Worm (Caenorhabditis elegans) whole organism, L1 larva: ENCODE results near the gene K07H8.8.
A peak's percentile ranks its signal among the peaks of the same experiment; 100 is the strongest.

Experiments used
- C04F5.9 ChIP-seq: sonication (generic microtip); optimal IDR thresholded peaks from 2 replicates; lab custom pipeline; 2016; ENCODE audit warnings: missing genetic modification characterization, missing compliant biosample characterization
- C16A3.4 ChIP-seq: fragments of 150-350 bp; optimal IDR thresholded peaks from 2 replicates; lab custom pipeline; 2014; ENCODE audit warnings: missing biosample characterization, missing genetic modification characterization
- C34B4.2 ChIP-seq: sonication (generic microtip); optimal IDR thresholded peaks from 2 replicates; lab custom pipeline; 2017; ENCODE audit warnings: mild to moderate bottlenecking, missing genetic modification characterization, missing compliant biosample characterization
- Y116A8C.19 ChIP-seq: sonication (generic microtip); optimal IDR thresholded peaks from 2 replicates; lab custom pipeline; 2016; ENCODE audit warnings: missing compliant biosample characterization, missing genetic modification characterization, borderline replicate concordance
- aha-1 ChIP-seq: fragments of 150-350 bp; optimal IDR thresholded peaks from 2 replicates; lab custom pipeline; 2014; ENCODE audit warnings: missing biosample characterization, missing genetic modification characterization
- ceh-8 ChIP-seq: fragments of 200-800 bp; sonication (Bioruptor generic); optimal IDR thresholded peaks from 2 replicates; lab custom pipeline; 2018; ENCODE audit warnings: mild to moderate bottlenecking, missing genetic modification characterization, moderate library complexity, missing compliant biosample characterization
- ceh-88 ChIP-seq: fragments of 200-800 bp; sonication (Bioruptor generic); IDR thresholded peaks from 2 replicates; pipeline ENCODE4 v1.3.6; 2022; ENCODE audit warnings: missing genetic modification characterization, missing compliant biosample characterization
- dpl-1 ChIP-seq, 3 experiments: fragments of 150-350 bp in 2 of 3; sonication (generic microtip) in 1 of 3; optimal IDR thresholded peaks; 2 replicates each; lab custom pipeline; 2014 to 2017; ENCODE audit warnings: missing biosample characterization in 3 of 3, missing genetic modification characterization in 3 of 3, missing genetic modification reagents in 3 of 3
- dsc-1 ChIP-seq: sonication (generic microtip); optimal IDR thresholded peaks from 2 replicates; lab custom pipeline; 2016; ENCODE audit warnings: mild to moderate bottlenecking, missing genetic modification characterization, missing compliant biosample characterization
- efl-3 ChIP-seq: fragments of 200-800 bp; sonication (Bioruptor generic); optimal IDR thresholded peaks from 2 replicates; lab custom pipeline; 2018; ENCODE audit warnings: mild to moderate bottlenecking, missing genetic modification characterization, missing compliant biosample characterization
- elt-2 ChIP-seq: sonication (generic microtip); optimal IDR thresholded peaks from 2 replicates; lab custom pipeline; 2016; ENCODE audit warnings: missing genetic modification characterization, mild to moderate bottlenecking, inconsistent platforms, missing compliant biosample characterization, missing genetic modification reagents
- elt-3 ChIP-seq, 6 experiments: fragments of 150-350 bp in 1 of 6; sonication (generic microtip); optimal IDR thresholded peaks; 2 replicates each; lab custom pipeline; 2017 to 2018; ENCODE audit warnings: missing biosample characterization in 6 of 6, missing genetic modification characterization in 6 of 6, inconsistent platforms in 1 of 6
- ets-5 ChIP-seq: fragments of 200-800 bp; sonication (Bioruptor generic); IDR thresholded peaks from 2 replicates; pipeline ENCODE4 v1.3.6; 2022; ENCODE audit warnings: missing genetic modification characterization, missing compliant biosample characterization
- fkh-10 ChIP-seq: sonication (generic microtip); optimal IDR thresholded peaks from 2 replicates; lab custom pipeline; 2017; ENCODE audit warnings: missing biosample characterization, missing genetic modification reagents, missing genetic modification characterization
- fkh-4 ChIP-seq: sonication (generic microtip); optimal IDR thresholded peaks from 2 replicates; lab custom pipeline; 2016; ENCODE audit warnings: missing compliant biosample characterization, missing genetic modification characterization, borderline replicate concordance
- fkh-8 ChIP-seq: sonication (generic microtip); optimal IDR thresholded peaks from 2 replicates; lab custom pipeline; 2016; ENCODE audit warnings: mild to moderate bottlenecking, missing genetic modification characterization, missing compliant biosample characterization
- grh-1 ChIP-seq: fragments of 200-800 bp; sonication (Bioruptor generic); IDR thresholded peaks from 2 replicates; pipeline ENCODE4 v1.3.6; 2022; ENCODE audit warnings: missing genetic modification reagents, missing genetic modification characterization, missing compliant biosample characterization
- hlh-17 ChIP-seq: fragments of 200-800 bp; sonication (Bioruptor generic); optimal IDR thresholded peaks from 2 replicates; lab custom pipeline; 2018; ENCODE audit warnings: missing genetic modification characterization, mild to moderate bottlenecking, missing compliant biosample characterization, moderate library complexity, borderline replicate concordance
- hlh-4 ChIP-seq: sonication (generic microtip); optimal IDR thresholded peaks from 2 replicates; lab custom pipeline; 2016; ENCODE audit warnings: mild to moderate bottlenecking, missing genetic modification characterization, missing compliant biosample characterization
- isw-1 ChIP-seq: fragments of 200-800 bp; sonication (Bioruptor generic); IDR thresholded peaks from 2 replicates; pipeline ENCODE4 v1.3.6; 2022; ENCODE audit warnings: missing genetic modification characterization, missing compliant biosample characterization
- jun-1 ChIP-seq: fragments of 150-350 bp; optimal IDR thresholded peaks from 2 replicates; lab custom pipeline; 2014; ENCODE audit warnings: missing biosample characterization, missing genetic modification reagents, missing genetic modification characterization
- lin-15B ChIP-seq: fragments of 150-350 bp; sonication (generic microtip); optimal IDR thresholded peaks from 3 replicates; lab custom pipeline; 2014; ENCODE audit warnings: missing biosample characterization, missing genetic modification characterization
- lin-35 ChIP-seq, 2 experiments: fragments of 150-350 bp; optimal IDR thresholded peaks; 2 replicates each; lab custom pipeline; 2014; ENCODE audit warnings: missing biosample characterization in 2 of 2, missing genetic modification characterization in 2 of 2, missing genetic modification reagents in 2 of 2
- lin-39 ChIP-seq: fragments of 150-350 bp; optimal IDR thresholded peaks from 2 replicates; lab custom pipeline; 2014; ENCODE audit warnings: missing biosample characterization, missing genetic modification reagents, missing genetic modification characterization
- lir-3 ChIP-seq: sonication (generic microtip); optimal IDR thresholded peaks from 2 replicates; lab custom pipeline; 2016; ENCODE audit warnings: mild to moderate bottlenecking, missing genetic modification characterization, moderate library complexity, missing compliant biosample characterization; ENCODE audit not compliant: poor library complexity
- mab-9 ChIP-seq: fragments of 200-800 bp; sonication (Bioruptor generic); IDR thresholded peaks from 2 replicates; pipeline ENCODE4 v1.3.6; 2022; ENCODE audit warnings: missing genetic modification reagents, missing genetic modification characterization, missing compliant biosample characterization
- mdl-1 ChIP-seq, 2 experiments: fragments of 150-350 bp; optimal IDR thresholded peaks; 2 replicates each; lab custom pipeline; 2014 to 2017; ENCODE audit warnings: missing biosample characterization in 2 of 2, missing genetic modification characterization in 2 of 2, inconsistent platforms in 1 of 2
- nhr-12 ChIP-seq: sonication (generic microtip); optimal IDR thresholded peaks from 2 replicates; lab custom pipeline; 2017; ENCODE audit warnings: missing biosample characterization, missing genetic modification characterization
- nhr-20 ChIP-seq: sonication (generic microtip); optimal IDR thresholded peaks from 2 replicates; lab custom pipeline; 2016; ENCODE audit warnings: mild to moderate bottlenecking, missing genetic modification characterization, missing compliant biosample characterization
- nhr-28 ChIP-seq: fragments of 150-350 bp; optimal IDR thresholded peaks from 2 replicates; lab custom pipeline; 2014; ENCODE audit warnings: missing biosample characterization, missing genetic modification characterization
- nhr-47 ChIP-seq: sonication (generic microtip); optimal IDR thresholded peaks from 2 replicates; lab custom pipeline; 2016; ENCODE audit warnings: mild to moderate bottlenecking, missing genetic modification characterization, moderate library complexity, missing compliant biosample characterization
- nhr-71 ChIP-seq: sonication (generic microtip); optimal IDR thresholded peaks from 2 replicates; lab custom pipeline; 2016; ENCODE audit warnings: mild to moderate bottlenecking, missing genetic modification characterization, moderate library complexity, missing compliant biosample characterization
- nhr-85 ChIP-seq: sonication (generic microtip); peaks from one replicate; lab custom pipeline; 2016; ENCODE audit warnings: missing genetic modification characterization, inconsistent platforms, missing compliant biosample characterization
- nhr-90 ChIP-seq: sonication (generic microtip); optimal IDR thresholded peaks from 2 replicates; lab custom pipeline; 2016; ENCODE audit warnings: mild to moderate bottlenecking, missing genetic modification characterization, missing compliant biosample characterization; ENCODE audit not compliant: poor library complexity
- pag-3 ChIP-seq: sonication (generic microtip); optimal IDR thresholded peaks from 2 replicates; lab custom pipeline; 2017; ENCODE audit warnings: missing genetic modification characterization, mild to moderate bottlenecking, missing compliant biosample characterization, antibody characterized with exemption, borderline replicate concordance; ENCODE audit not compliant: insufficient read depth
- pqm-1 ChIP-seq: sonication (generic microtip); optimal IDR thresholded peaks from 3 replicates; lab custom pipeline; 2017; ENCODE audit warnings: missing biosample characterization, missing genetic modification characterization
- rnt-1 ChIP-seq: sonication (generic microtip); optimal IDR thresholded peaks from 2 replicates; lab custom pipeline; 2016; ENCODE audit warnings: mild to moderate bottlenecking, missing genetic modification characterization, moderate library complexity, missing compliant biosample characterization
- snpc-4 ChIP-seq: fragments of 150-350 bp; optimal IDR thresholded peaks from 2 replicates; lab custom pipeline; 2014; ENCODE audit warnings: missing biosample characterization, missing genetic modification characterization
- snu-23 ChIP-seq: sonication (generic microtip); optimal IDR thresholded peaks from 2 replicates; lab custom pipeline; 2016; ENCODE audit warnings: missing genetic modification characterization, missing compliant biosample characterization
- sox-4 ChIP-seq: sonication (generic microtip); optimal IDR thresholded peaks from 2 replicates; lab custom pipeline; 2016; ENCODE audit warnings: missing genetic modification characterization, missing compliant biosample characterization
- swsn-7 ChIP-seq: sonication (generic microtip); optimal IDR thresholded peaks from 2 replicates; lab custom pipeline; 2016; ENCODE audit warnings: missing genetic modification characterization, missing compliant biosample characterization
- tbx-2 ChIP-seq: sonication (generic microtip); optimal IDR thresholded peaks from 2 replicates; lab custom pipeline; 2016; ENCODE audit warnings: missing genetic modification characterization, missing compliant biosample characterization
- unc-130 ChIP-seq: fragments of 150-350 bp; optimal IDR thresholded peaks from 2 replicates; lab custom pipeline; 2017; ENCODE audit warnings: missing biosample characterization, missing genetic modification characterization, inconsistent platforms
- unc-30 ChIP-seq: sonication (generic microtip); optimal IDR thresholded peaks from 2 replicates; lab custom pipeline; 2017; ENCODE audit warnings: missing biosample characterization, missing genetic modification characterization
- unc-62 ChIP-seq: fragments of 150-350 bp; optimal IDR thresholded peaks from 2 replicates; lab custom pipeline; 2014; ENCODE audit warnings: missing biosample characterization, missing genetic modification reagents, missing genetic modification characterization
- unc-86 ChIP-seq: sonication (generic microtip); optimal IDR thresholded peaks from 2 replicates; lab custom pipeline; 2016; ENCODE audit warnings: missing genetic modification characterization, missing compliant biosample characterization
- unc-98 ChIP-seq: fragments of 200-800 bp; sonication (Bioruptor generic); IDR thresholded peaks from 2 replicates; pipeline ENCODE4 v1.3.6; 2022; ENCODE audit warnings: missing genetic modification characterization, missing compliant biosample characterization
- xbp-1 ChIP-seq: sonication (generic microtip); optimal IDR thresholded peaks from 2 replicates; lab custom pipeline; 2016; ENCODE audit warnings: missing genetic modification characterization, missing compliant biosample characterization
- zag-1 ChIP-seq: fragments of 150-350 bp; optimal IDR thresholded peaks from 2 replicates; lab custom pipeline; 2014; ENCODE audit warnings: missing biosample characterization, missing genetic modification characterization
- zip-4 ChIP-seq: fragments of 200-800 bp; sonication (Bioruptor generic); optimal IDR thresholded peaks from 2 replicates; lab custom pipeline; 2018; ENCODE audit warnings: mild to moderate bottlenecking, missing genetic modification characterization, moderate library complexity, missing compliant biosample characterization
- ztf-11 ChIP-seq, 2 experiments: sonication (generic microtip); optimal IDR thresholded peaks; 2 replicates each; lab custom pipeline; 2016 to 2017; ENCODE audit warnings: missing genetic modification characterization in 2 of 2, missing biosample characterization in 1 of 2, missing compliant biosample characterization in 1 of 2
- ztf-4 ChIP-seq: fragments of 150-350 bp; optimal IDR thresholded peaks from 2 replicates; lab custom pipeline; 2014; ENCODE audit warnings: missing biosample characterization, missing genetic modification characterization

The K07H8.8 gene

DNA sequence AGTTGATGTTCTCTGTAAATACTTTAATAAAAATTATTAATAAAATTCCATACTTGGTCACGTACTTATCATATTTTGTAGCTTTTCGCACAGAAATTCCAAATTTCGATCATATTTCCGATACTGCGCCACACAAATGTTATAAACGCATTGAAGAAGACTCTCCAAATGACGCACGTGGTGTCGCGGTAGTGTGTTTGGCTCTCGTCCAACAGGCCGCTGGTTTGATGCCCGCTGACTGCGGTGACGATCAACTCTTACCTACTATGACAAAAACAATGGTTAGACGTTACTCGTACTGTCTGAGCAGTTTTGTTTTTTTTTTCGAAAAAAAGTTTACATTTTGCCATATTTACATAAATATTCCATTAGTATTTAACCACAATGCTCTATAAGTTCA lies 15.4 kb downstream of the K07H8.8 start (continued):
- peak in 1 of 6 experiments; percentile 43 for TF ChIP-seq elt-3 (tag; optimal IDR thresholded peaks at IDR 0.05; lab: Kevin White, UChicago)
- no peak for TF ChIP-seq ztf-4 (tag; lab: Kevin White, UChicago)
- TF ChIP-seq unc-62 (GFP tag; lab: Kevin White, UChicago) = no peak
- TF ChIP-seq unc-30 (tag; lab: Kevin White, UChicago) = no peak
- TF ChIP-seq jun-1 (tag; lab: Kevin White, UChicago) = no peak
- no peak for TF ChIP-seq efl-3 (GFP tag; lab: Kevin White, UChicago)
- TF ChIP-seq C16A3.4 = peak; percentile 64
- TF ChIP-seq fkh-4 (tag; lab: Kevin White, UChicago) = no peak
- TF ChIP-seq grh-1 (GFP tag; lab: Robert Waterston, UW) = no peak
- TF ChIP-seq lir-3 = peak; percentile 36
- peak in 1 of 2 experiments; percentile 39 for TF ChIP-seq ztf-11 (tag; optimal IDR thresholded peaks at IDR 0.05; lab: Kevin White, UChicago)
- TF ChIP-seq aha-1 = no peak
- peak; percentile 22 for TF ChIP-seq sox-4 (tag; lab: Kevin White, UChicago)
- peak; percentile 69 for TF ChIP-seq nhr-85 (tag; lab: Kevin White, UChicago)
- peak; percentile 30 for TF ChIP-seq unc-86 (tag; lab: Kevin White, UChicago)
- no peak for TF ChIP-seq ets-5 (GFP tag; lab: Robert Waterston, UW)
- no peak for TF ChIP-seq mab-9 (GFP tag; lab: Robert Waterston, UW)
- TF ChIP-seq zip-4 = no peak
- TF ChIP-seq dsc-1 (tag; lab: Kevin White, UChicago) = peak; percentile 68
- TF ChIP-seq snu-23 (GFP tag; lab: Kevin White, UChicago) = peak; percentile 80
- peak; percentile 68 for TF ChIP-seq nhr-20 (tag; lab: Kevin White, UChicago)
- TF ChIP-seq lin-35 (GFP tag; optimal IDR thresholded peaks at IDR 0.05; lab: Kevin White, UChicago) = peak; percentile 66 to 80
- TF ChIP-seq rnt-1 = peak; percentile 81
- no peak for TF ChIP-seq C34B4.2 (tag; lab: Kevin White, UChicago)
- peak; percentile 81 for TF ChIP-seq unc-130
- peak in 1 of 2 experiments; percentile 91 for TF ChIP-seq mdl-1 (tag; optimal IDR thresholded peaks at IDR 0.05; lab: Kevin White, UChicago)
- no peak for TF ChIP-seq nhr-12 (tag; lab: Kevin White, UChicago)
- TF ChIP-seq ceh-88 (GFP tag; lab: Robert Waterston, UW) = no peak
- no peak for TF ChIP-seq ceh-8 (GFP tag; lab: Kevin White, UChicago)
- no peak for TF ChIP-seq unc-98
- TF ChIP-seq nhr-28 = no peak
- no peak for TF ChIP-seq zag-1
- TF ChIP-seq fkh-10 (GFP tag; lab: Kevin White, UChicago) = peak; percentile 38
- TF ChIP-seq tbx-2 = peak; percentile 62
- TF ChIP-seq swsn-7 (tag; lab: Kevin White, UChicago) = peak; percentile 74
- TF ChIP-seq xbp-1 (tag; lab: Kevin White, UChicago) = peak; percentile 64
- no peak for TF ChIP-seq hlh-17
- no peak for TF ChIP-seq pag-3 (tag; lab: Kevin White, UChicago)
- peak; percentile 34 for TF ChIP-seq snpc-4
- TF ChIP-seq hlh-4 (tag; lab: Kevin White, UChicago) = no peak
- peak; percentile 73 for TF ChIP-seq nhr-90 (tag; lab: Kevin White, UChicago)
- no peak for TF ChIP-seq pqm-1
- TF ChIP-seq lin-39 (tag; lab: Kevin White, UChicago) = no peak
- TF ChIP-seq lin-15B (tag; lab: Kevin White, UChicago) = no peak
- TF ChIP-seq isw-1 (GFP tag; lab: Robert Waterston, UW) = peak; percentile 21
- peak in 2 of 3 experiments; percentile 20 to 45 for TF ChIP-seq dpl-1 (GFP tag; optimal IDR thresholded peaks at IDR 0.05; lab: Kevin White, UChicago)
- peak; percentile 65 for TF ChIP-seq fkh-8
- TF ChIP-seq C04F5.9 (tag; lab: Kevin White, UChicago) = no peak
- TF ChIP-seq elt-2 (tag; lab: Kevin White, UChicago) = peak; percentile 35
- no peak for TF ChIP-seq Y116A8C.19 (tag; lab: Kevin White, UChicago)
- peak; percentile 79 for TF ChIP-seq nhr-47 (tag; lab: Kevin White, UChicago)
- TF ChIP-seq nhr-71 = peak; percentile 79
